Worm (Caenorhabditis elegans) whole organism, L2 larva: ENCODE results near the gene T05H4.3.

Source experiments
- C34F6.9 ChIP-seq: fragments of 150-350 bp; optimal IDR thresholded peaks from 2 replicates; lab custom pipeline; 2014; ENCODE audit warnings: missing biosample characterization, missing genetic modification characterization
- F13H6.1 ChIP-seq: sonication (generic microtip); optimal IDR thresholded peaks from 2 replicates; lab custom pipeline; 2016; ENCODE audit warnings: missing genetic modification characterization, missing compliant biosample characterization
- R02D3.7 ChIP-seq: fragments of 150-350 bp; optimal IDR thresholded peaks from 2 replicates; lab custom pipeline; 2014; ENCODE audit warnings: missing biosample characterization, missing genetic modification characterization
- Y55F3AM.14 ChIP-seq: fragments of 200-800 bp; sonication (Bioruptor generic); optimal IDR thresholded peaks from 2 replicates; lab custom pipeline; 2018; ENCODE audit warnings: mild to moderate bottlenecking, missing genetic modification characterization, missing compliant biosample characterization
- ZK546.5 ChIP-seq: sonication (generic microtip); optimal IDR thresholded peaks from 2 replicates; lab custom pipeline; 2017; ENCODE audit warnings: missing biosample characterization, missing genetic modification characterization
- alr-1 ChIP-seq: fragments of 150-350 bp; optimal IDR thresholded peaks from 2 replicates; lab custom pipeline; 2014; ENCODE audit warnings: missing biosample characterization, missing genetic modification characterization
- aly-2 ChIP-seq: fragments of 150-350 bp; optimal IDR thresholded peaks from 2 replicates; lab custom pipeline; 2014; ENCODE audit warnings: missing biosample characterization, missing genetic modification characterization
- ama-1 ChIP-seq: fragments of 150-350 bp; optimal IDR thresholded peaks from 2 replicates; lab custom pipeline; 2018; ENCODE audit warnings: inconsistent platforms
- blmp-1 ChIP-seq: sonication (generic microtip); optimal IDR thresholded peaks from 2 replicates; lab custom pipeline; 2017; ENCODE audit warnings: missing genetic modification characterization, mild to moderate bottlenecking, missing compliant biosample characterization, antibody characterized with exemption, moderate library complexity; ENCODE audit not compliant: insufficient read depth
- ceh-16 ChIP-seq: fragments of 150-350 bp; optimal IDR thresholded peaks from 2 replicates; lab custom pipeline; 2014; ENCODE audit warnings: missing biosample characterization, missing genetic modification characterization
- ceh-82 ChIP-seq: fragments of 150-350 bp; optimal IDR thresholded peaks from 2 replicates; lab custom pipeline; 2014; ENCODE audit warnings: missing biosample characterization, missing genetic modification characterization
- crh-2 ChIP-seq: sonication (generic microtip); optimal IDR thresholded peaks from 2 replicates; lab custom pipeline; 2017; ENCODE audit warnings: missing biosample characterization, missing genetic modification characterization
- dmd-4 ChIP-seq: sonication (generic microtip); optimal IDR thresholded peaks from 2 replicates; lab custom pipeline; 2017; ENCODE audit warnings: missing biosample characterization, missing genetic modification characterization
- egl-27 ChIP-seq: sonication (generic microtip); optimal IDR thresholded peaks from 3 replicates; lab custom pipeline; 2017; ENCODE audit warnings: missing biosample characterization, missing genetic modification reagents, missing genetic modification characterization
- elt-1 ChIP-seq: fragments of 150-350 bp; optimal IDR thresholded peaks from 2 replicates; lab custom pipeline; 2014; ENCODE audit warnings: missing biosample characterization, missing genetic modification characterization
- elt-3 ChIP-seq: sonication (generic microtip); optimal IDR thresholded peaks from 2 replicates; lab custom pipeline; 2017; ENCODE audit warnings: missing biosample characterization, missing genetic modification characterization
- fos-1 ChIP-seq: fragments of 150-350 bp; optimal IDR thresholded peaks from 2 replicates; lab custom pipeline; 2014; ENCODE audit warnings: missing biosample characterization, missing genetic modification characterization
- gmeb-1 ChIP-seq: fragments of 150-350 bp; optimal IDR thresholded peaks from 2 replicates; lab custom pipeline; 2014; ENCODE audit warnings: missing biosample characterization, missing genetic modification characterization
- lin-11 ChIP-seq: fragments of 150-350 bp; sonication (generic microtip); optimal IDR thresholded peaks from 2 replicates; lab custom pipeline; 2014; ENCODE audit warnings: missing biosample characterization, missing genetic modification characterization, inconsistent platforms, mixed read lengths
- lin-13 ChIP-seq: fragments of 150-350 bp; optimal IDR thresholded peaks from 2 replicates; lab custom pipeline; 2014; ENCODE audit warnings: missing biosample characterization, missing genetic modification reagents, missing genetic modification characterization
- lin-39 ChIP-seq: fragments of 150-350 bp; optimal IDR thresholded peaks from 2 replicates; lab custom pipeline; 2014; ENCODE audit warnings: missing biosample characterization, missing genetic modification reagents, missing genetic modification characterization
- lsy-2 ChIP-seq, 2 experiments: fragments of 150-350 bp in 1 of 2; sonication (generic microtip) in 1 of 2; optimal IDR thresholded peaks; 2 replicates each; lab custom pipeline; 2014 to 2017; ENCODE audit warnings: missing biosample characterization in 2 of 2, missing genetic modification characterization in 2 of 2
- mab-5 ChIP-seq: fragments of 150-350 bp; optimal IDR thresholded peaks from 2 replicates; lab custom pipeline; 2014; ENCODE audit warnings: missing biosample characterization, missing genetic modification characterization
- mbf-1 ChIP-seq: sonication (generic microtip); optimal IDR thresholded peaks from 2 replicates; lab custom pipeline; 2017; ENCODE audit warnings: missing biosample characterization, missing genetic modification characterization
- mdl-1 ChIP-seq, 2 experiments: fragments of 150-350 bp in 1 of 2; sonication (generic microtip) in 1 of 2; optimal IDR thresholded peaks; 2 replicates each; lab custom pipeline; 2017; ENCODE audit warnings: missing biosample characterization in 2 of 2, missing genetic modification characterization in 2 of 2
- nhr-10 ChIP-seq: sonication (generic microtip); optimal IDR thresholded peaks from 2 replicates; lab custom pipeline; 2017; ENCODE audit warnings: missing biosample characterization, missing genetic modification characterization
- nhr-11 ChIP-seq: fragments of 150-350 bp; optimal IDR thresholded peaks from 2 replicates; lab custom pipeline; 2014; ENCODE audit warnings: missing biosample characterization, missing genetic modification characterization
- nhr-12 ChIP-seq: fragments of 150-350 bp; optimal IDR thresholded peaks from 2 replicates; lab custom pipeline; 2014; ENCODE audit warnings: missing biosample characterization, missing genetic modification characterization
- nhr-129 ChIP-seq: fragments of 150-350 bp; optimal IDR thresholded peaks from 2 replicates; lab custom pipeline; 2014; ENCODE audit warnings: missing biosample characterization, missing genetic modification characterization
- nhr-21 ChIP-seq: fragments of 150-350 bp; optimal IDR thresholded peaks from 2 replicates; lab custom pipeline; 2014; ENCODE audit warnings: missing biosample characterization, missing genetic modification characterization
- nhr-23 ChIP-seq: fragments of 150-350 bp; optimal IDR thresholded peaks from 2 replicates; lab custom pipeline; 2014; ENCODE audit warnings: missing biosample characterization, missing genetic modification reagents, missing genetic modification characterization
- nhr-237 ChIP-seq: fragments of 150-350 bp; optimal IDR thresholded peaks from 2 replicates; lab custom pipeline; 2014; ENCODE audit warnings: missing biosample characterization, missing genetic modification characterization
- nhr-25 ChIP-seq: fragments of 150-350 bp; sonication (generic microtip); optimal IDR thresholded peaks from 3 replicates; lab custom pipeline; 2014; ENCODE audit warnings: missing biosample characterization, missing genetic modification characterization
- nhr-6 ChIP-seq: fragments of 150-350 bp; optimal IDR thresholded peaks from 2 replicates; lab custom pipeline; 2014; ENCODE audit warnings: missing biosample characterization, missing genetic modification characterization
- nhr-77 ChIP-seq: fragments of 150-350 bp; optimal IDR thresholded peaks from 2 replicates; lab custom pipeline; 2014; ENCODE audit warnings: missing biosample characterization, missing genetic modification characterization
- peb-1 ChIP-seq: fragments of 150-350 bp; optimal IDR thresholded peaks from 2 replicates; lab custom pipeline; 2014; ENCODE audit warnings: missing biosample characterization, missing genetic modification characterization
- sem-4 ChIP-seq: fragments of 150-350 bp; optimal IDR thresholded peaks from 2 replicates; lab custom pipeline; 2014; ENCODE audit warnings: missing biosample characterization, missing genetic modification reagents, missing genetic modification characterization
- skn-1 ChIP-seq: sonication (generic microtip); optimal IDR thresholded peaks from 2 replicates; lab custom pipeline; 2017; ENCODE audit warnings: missing biosample characterization, missing genetic modification characterization
- sma-3 ChIP-seq: sonication (generic microtip); optimal IDR thresholded peaks from 2 replicates; lab custom pipeline; 2016; ENCODE audit warnings: missing genetic modification reagents, missing genetic modification characterization, missing compliant biosample characterization
- sma-9 ChIP-seq, 2 experiments: fragments of 150-350 bp in 1 of 2; sonication (generic microtip) in 1 of 2; optimal IDR thresholded peaks; 2 replicates each; lab custom pipeline; 2014 to 2016; ENCODE audit warnings: missing genetic modification characterization in 2 of 2, mild to moderate bottlenecking in 1 of 2, missing biosample characterization in 1 of 2, missing compliant biosample characterization in 1 of 2, missing genetic modification reagents in 1 of 2, moderate library complexity in 1 of 2
- snpc-4 ChIP-seq: fragments of 150-350 bp; optimal IDR thresholded peaks from 2 replicates; lab custom pipeline; 2014; ENCODE audit warnings: missing biosample characterization, missing genetic modification characterization
- unc-39 ChIP-seq: fragments of 150-350 bp; optimal IDR thresholded peaks from 2 replicates; lab custom pipeline; 2014; ENCODE audit warnings: missing biosample characterization, missing genetic modification characterization
- unc-55 ChIP-seq: fragments of 150-350 bp; sonication (generic microtip); optimal IDR thresholded peaks from 3 replicates; lab custom pipeline; 2014; ENCODE audit warnings: missing biosample characterization, missing genetic modification reagents, missing genetic modification characterization
- unc-62 ChIP-seq: fragments of 150-350 bp; optimal IDR thresholded peaks from 2 replicates; lab custom pipeline; 2014; ENCODE audit warnings: missing biosample characterization, missing genetic modification reagents, missing genetic modification characterization
- zag-1 ChIP-seq: fragments of 150-350 bp; optimal IDR thresholded peaks from 2 replicates; lab custom pipeline; 2014; ENCODE audit warnings: missing biosample characterization, missing genetic modification characterization
- ztf-1 ChIP-seq: fragments of 200-800 bp; sonication (Bioruptor generic); conservative IDR thresholded peaks from 2 replicates; pipeline ENCODE4 v1.3.6; 2022; ENCODE audit warnings: missing genetic modification characterization, missing compliant biosample characterization
- ztf-11 ChIP-seq: sonication (generic microtip); optimal IDR thresholded peaks from 2 replicates; lab custom pipeline; 2017; ENCODE audit warnings: missing biosample characterization, missing genetic modification characterization
- ztf-4 ChIP-seq: fragments of 150-350 bp; optimal IDR thresholded peaks from 2 replicates; lab custom pipeline; 2014; ENCODE audit warnings: missing biosample characterization, missing genetic modification characterization

The T05H4.3 gene

DNA sequence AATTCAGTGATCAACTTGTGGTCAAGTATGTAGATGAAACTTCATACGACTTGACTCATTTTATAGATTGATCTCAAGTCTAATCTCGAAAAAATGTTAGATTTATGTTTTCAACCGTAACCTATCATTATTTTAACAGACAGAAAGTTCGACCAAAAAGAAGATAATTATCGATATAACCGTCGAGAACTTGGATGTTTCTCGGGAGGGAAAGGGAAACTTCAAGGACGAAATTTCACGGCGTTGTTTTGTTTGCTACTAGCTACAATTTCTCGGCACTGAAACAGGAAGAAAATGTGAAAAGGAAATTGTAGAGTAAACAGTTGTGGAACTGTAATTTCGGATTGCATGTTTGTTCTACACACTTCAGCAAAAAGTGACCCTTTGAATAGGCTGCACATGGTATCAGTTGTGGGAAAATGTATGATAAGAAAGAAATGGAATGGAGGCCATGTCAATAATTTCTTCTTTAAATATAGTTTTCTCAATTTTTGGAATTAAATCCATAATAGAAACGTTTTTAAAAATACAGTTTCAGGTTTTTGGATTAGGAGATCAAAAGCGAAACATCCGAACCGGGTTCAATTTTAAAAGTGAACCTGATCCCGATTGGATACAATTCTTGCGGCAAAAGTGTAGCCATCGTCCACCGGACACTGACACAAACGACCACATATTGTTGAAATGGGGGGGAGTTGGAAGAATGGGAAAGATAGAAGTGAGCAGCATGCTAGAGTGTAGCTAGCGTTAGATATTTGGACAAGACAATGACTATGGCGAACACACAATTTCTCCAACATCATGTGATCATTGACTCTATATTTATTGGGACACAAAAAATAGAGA lies 11.4 kb upstream of the T05H4.3 start (continued):
- TF ChIP-seq elt-1, result no peak
- TF ChIP-seq, all 48 proteins: peak for 5

ce11 chrV:6433446-6434178 lies 8.5 kb upstream of the T05H4.3 start, which contains the start of the genes gad-1 and erfa-1:
gad-1 (minus strand) TSS chrV:6433496.
erfa-1 (plus strand) TSS chrV:6434128.
- no peak for TF ChIP-seq Y55F3AM.14 (GFP tag; lab: Kevin White, UChicago)
- TF ChIP-seq crh-2 (tag; lab: Kevin White, UChicago), result peak; percentile 65
- peak; percentile 71 for TF ChIP-seq nhr-129 (tag; lab: Kevin White, UChicago)
- peak; percentile 2 for TF ChIP-seq F13H6.1 (tag; lab: Kevin White, UChicago)
- no peak for TF ChIP-seq elt-3 (tag; lab: Kevin White, UChicago)
- no peak for TF ChIP-seq mab-5
- TF ChIP-seq sem-4 (tag; lab: Kevin White, UChicago), result no peak
- no peak for TF ChIP-seq ztf-1 (GFP tag; lab: Robert Waterston, UW)
- no peak for TF ChIP-seq ztf-11 (tag; lab: Kevin White, UChicago)
- no peak for TF ChIP-seq ZK546.5
- no peak for TF ChIP-seq ztf-4 (tag; lab: Kevin White, UChicago)
- peak; percentile 24 for TF ChIP-seq lin-13 (GFP tag; lab: Kevin White, UChicago)
- peak; percentile 38 for TF ChIP-seq nhr-25
- TF ChIP-seq nhr-21 (tag; lab: Kevin White, UChicago), result peak; percentile 46
- no peak for TF ChIP-seq gmeb-1 (tag; lab: Kevin White, UChicago)
- no peak for TF ChIP-seq ceh-82 (tag; lab: Kevin White, UChicago)
- TF ChIP-seq nhr-23 (tag; lab: Kevin White, UChicago), result no peak
- TF ChIP-seq nhr-12, result no peak
- no peak for TF ChIP-seq fos-1 (tag; lab: Kevin White, UChicago)
- TF ChIP-seq lsy-2 (tag; optimal IDR thresholded peaks at IDR 0.05; lab: Kevin White, UChicago), result peak; percentile 24 to 91
- no peak for TF ChIP-seq mbf-1
- TF ChIP-seq sma-9 (GFP tag; optimal IDR thresholded peaks at IDR 0.05; lab: Kevin White, UChicago), result peak; percentile 60
- no peak for TF ChIP-seq sma-9 (tag; optimal IDR thresholded peaks at IDR 0.05; lab: Kevin White, UChicago)
- TF ChIP-seq ceh-16 (tag; lab: Kevin White, UChicago), result no peak
- TF ChIP-seq sma-3, result peak; percentile 26
- no peak for TF ChIP-seq nhr-11 (tag; lab: Kevin White, UChicago)
- no peak for TF ChIP-seq skn-1 (tag; lab: Kevin White, UChicago)
- TF ChIP-seq R02D3.7 (tag; lab: Kevin White, UChicago), result no peak
- no peak for TF ChIP-seq unc-62 (GFP tag; lab: Kevin White, UChicago)
- TF ChIP-seq lin-11 (tag; lab: Kevin White, UChicago), result peak; percentile 16
- no peak for TF ChIP-seq alr-1 (tag; lab: Kevin White, UChicago)
- TF ChIP-seq nhr-77, result no peak
- no peak for TF ChIP-seq nhr-6 (tag; lab: Kevin White, UChicago)
- TF ChIP-seq peb-1, result no peak
- peak; percentile 84 for TF ChIP-seq unc-55 (GFP tag; lab: Kevin White, UChicago)
- TF ChIP-seq nhr-10 (tag; lab: Kevin White, UChicago), result no peak
- TF ChIP-seq egl-27 (tag; lab: Kevin White, UChicago), result no peak
- TF ChIP-seq ama-1 (lab: Kevin White, UChicago), result no peak
- TF ChIP-seq snpc-4, result no peak
- TF ChIP-seq nhr-237 (tag; lab: Kevin White, UChicago), result no peak
- no peak for TF ChIP-seq elt-1
- no peak for TF ChIP-seq aly-2 (tag; lab: Kevin White, UChicago)
- TF ChIP-seq blmp-1, result no peak
- no peak for TF ChIP-seq unc-39 (tag; lab: Kevin White, UChicago)
- no peak for TF ChIP-seq dmd-4 (tag; lab: Kevin White, UChicago)
- no peak for TF ChIP-seq mdl-1 (tag; optimal IDR thresholded peaks at IDR 0.05; lab: Kevin White, UChicago)
- TF ChIP-seq C34F6.9 (tag; lab: Kevin White, UChicago), result peak; percentile 60
- no peak for TF ChIP-seq lin-39 (tag; lab: Kevin White, UChicago)
- TF ChIP-seq zag-1 (tag; lab: Kevin White, UChicago), result no peak
